Fruit fly (Drosophila melanogaster) whole organism, wandering third instar larva: ENCODE data around the gene CG10570.

Source experiments
- CG32264 ChIP-seq: fragments of 200-800 bp; sonication (Bioruptor generic); optimal IDR thresholded peaks from 2 replicates; lab custom pipeline; 2016; ENCODE audit warnings: missing biosample characterization, missing genetic modification characterization
- CG9705 ChIP-seq: fragments of 200-800 bp; sonication (Bioruptor generic); optimal IDR thresholded peaks from 2 replicates; lab custom pipeline; 2018; ENCODE audit warnings: missing biosample characterization, mild to moderate bottlenecking, missing genetic modification characterization
- CrebA ChIP-seq: fragments of 200-800 bp; sonication (Bioruptor generic); optimal IDR thresholded peaks from 2 replicates; lab custom pipeline; 2016; ENCODE audit warnings: missing biosample characterization, mild to moderate bottlenecking, missing genetic modification characterization, borderline replicate concordance
- Dfd ChIP-seq: fragments of >200 bp; optimal IDR thresholded peaks from 2 replicates; lab custom pipeline; 2017; ENCODE audit warnings: missing biosample characterization, missing genetic modification characterization
- Dif ChIP-seq: fragments of 200-275, 200-300 bp; sonication (Bioruptor generic); optimal IDR thresholded peaks from 2 replicates; lab custom pipeline; 2018; ENCODE audit warnings: missing biosample characterization, missing genetic modification characterization; ENCODE audit not compliant: partially characterized antibody
- GATAd ChIP-seq: sonication (Bioruptor generic); optimal IDR thresholded peaks from 2 replicates; lab custom pipeline; 2016; ENCODE audit warnings: missing biosample characterization, missing genetic modification characterization
- Hnf4 ChIP-seq: fragments of 200-800 bp; sonication (Bioruptor generic); optimal IDR thresholded peaks from 2 replicates; lab custom pipeline; 2016; ENCODE audit warnings: missing biosample characterization, mild to moderate bottlenecking, missing genetic modification characterization
- Hr78 ChIP-seq: fragments of >200 bp; optimal IDR thresholded peaks from 2 replicates; lab custom pipeline; 2017; ENCODE audit warnings: missing biosample characterization, missing genetic modification characterization
- Hr83 ChIP-seq: fragments of 200-300 bp; sonication (Bioruptor generic); optimal IDR thresholded peaks from 2 replicates; lab custom pipeline; 2016; ENCODE audit warnings: missing biosample characterization, mild to moderate bottlenecking, missing genetic modification characterization, moderate library complexity; ENCODE audit not compliant: poor library complexity, severe bottlenecking
- Jra ChIP-seq: sonication (Bioruptor generic); optimal IDR thresholded peaks from 2 replicates; lab custom pipeline; 2016; ENCODE audit warnings: missing biosample characterization, missing genetic modification characterization
- Mio ChIP-seq: sonication (Bioruptor generic); optimal IDR thresholded peaks from 2 replicates; lab custom pipeline; 2016; ENCODE audit warnings: missing biosample characterization, missing genetic modification characterization
- Myc ChIP-seq: fragments of >200 bp; optimal IDR thresholded peaks from 2 replicates; lab custom pipeline; 2017
- OdsH ChIP-seq: fragments of 200-800 bp; sonication (Bioruptor generic); optimal IDR thresholded peaks from 2 replicates; lab custom pipeline; 2016; ENCODE audit warnings: missing biosample characterization, mild to moderate bottlenecking, missing genetic modification characterization
- Vsx2 ChIP-seq: fragments of 200-300, 225-300 bp; sonication (Bioruptor generic); optimal IDR thresholded peaks from 2 replicates; lab custom pipeline; 2018; ENCODE audit warnings: missing biosample characterization, missing genetic modification characterization; ENCODE audit not compliant: partially characterized antibody
- br ChIP-seq: fragments of 200-800 bp; sonication (Bioruptor generic); optimal IDR thresholded peaks from 2 replicates; lab custom pipeline; 2016; ENCODE audit warnings: missing biosample characterization, missing genetic modification characterization
- brk ChIP-seq: fragments of 200-800 bp; sonication (Bioruptor generic); optimal IDR thresholded peaks from 2 replicates; lab custom pipeline; 2016; ENCODE audit warnings: missing biosample characterization, mild to moderate bottlenecking, missing genetic modification characterization
- dl ChIP-seq, 2 experiments: fragments of 175-275, 200-275 bp in 1 of 2; fragments of 200-275 bp in 1 of 2; sonication (Bioruptor generic); optimal IDR thresholded peaks; lab custom pipeline; 2018; ENCODE audit warnings: mild to moderate bottlenecking in 2 of 2, missing biosample characterization in 2 of 2, missing genetic modification characterization in 2 of 2, moderate library complexity in 2 of 2; ENCODE audit not compliant: partially characterized antibody in 2 of 2, insufficient read depth in 1 of 2
- dmrt93B ChIP-seq: fragments of 200-800 bp; sonication (Bioruptor generic); optimal IDR thresholded peaks from 2 replicates; lab custom pipeline; 2018; ENCODE audit warnings: missing biosample characterization, mild to moderate bottlenecking, missing genetic modification characterization
- dsf ChIP-seq: sonication (Bioruptor generic); optimal IDR thresholded peaks from 2 replicates; lab custom pipeline; 2016; ENCODE audit warnings: missing biosample characterization, missing genetic modification characterization, borderline replicate concordance
- ey ChIP-seq: fragments of 200-800 bp; sonication (Bioruptor generic); optimal IDR thresholded peaks from 2 replicates; lab custom pipeline; 2016; ENCODE audit warnings: missing biosample characterization, missing genetic modification characterization
- foxo ChIP-seq, 2 experiments: fragments of 200-800 bp; sonication (Bioruptor generic); optimal IDR thresholded peaks; 2 replicates in 1 of 2; 3 replicates in 1 of 2; lab custom pipeline; 2016 to 2017; ENCODE audit warnings: missing biosample characterization in 2 of 2, missing genetic modification characterization in 2 of 2
- fru ChIP-seq: fragments of 200-800 bp; sonication (Bioruptor generic); optimal IDR thresholded peaks from 3 replicates; lab custom pipeline; 2016; ENCODE audit warnings: missing biosample characterization, mild to moderate bottlenecking, missing genetic modification characterization
- jim ChIP-seq: fragments of 175-275, 200-325 bp; sonication (Bioruptor generic); optimal IDR thresholded peaks from 2 replicates; lab custom pipeline; 2016; ENCODE audit warnings: missing biosample characterization, mild to moderate bottlenecking, missing genetic modification characterization
- lola ChIP-seq: fragments of >200 bp; optimal IDR thresholded peaks from 2 replicates; lab custom pipeline; 2017; ENCODE audit warnings: missing biosample characterization, missing genetic modification characterization
- pan ChIP-seq: fragments of >200 bp; optimal IDR thresholded peaks from 2 replicates; lab custom pipeline; 2017
- psq ChIP-seq: fragments of 200-800 bp; sonication (Bioruptor generic); optimal IDR thresholded peaks from 3 replicates; lab custom pipeline; 2017; ENCODE audit warnings: missing biosample characterization, mild to moderate bottlenecking, missing genetic modification characterization, moderate library complexity
- rgr ChIP-seq: fragments of 200-800 bp; sonication (Bioruptor generic); optimal IDR thresholded peaks from 3 replicates; lab custom pipeline; 2016; ENCODE audit warnings: missing biosample characterization, mild to moderate bottlenecking, missing genetic modification characterization
- sage ChIP-seq: fragments of 200-800 bp; sonication (Bioruptor generic); optimal IDR thresholded peaks from 2 replicates; lab custom pipeline; 2016; ENCODE audit warnings: missing biosample characterization, mild to moderate bottlenecking, missing genetic modification characterization
- sv ChIP-seq: fragments of 200-800 bp; sonication (Bioruptor generic); optimal IDR thresholded peaks from 3 replicates; lab custom pipeline; 2016; ENCODE audit warnings: missing biosample characterization, missing genetic modification characterization
- tai ChIP-seq: sonication (Bioruptor generic); optimal IDR thresholded peaks from 2 replicates; lab custom pipeline; 2016; ENCODE audit warnings: missing biosample characterization, missing genetic modification characterization
- usp ChIP-seq: fragments of >200 bp; optimal IDR thresholded peaks from 2 replicates; lab custom pipeline; 2017; ENCODE audit warnings: missing biosample characterization, missing genetic modification characterization
- woc ChIP-seq: sonication (Bioruptor generic); optimal IDR thresholded peaks from 2 replicates; lab custom pipeline; 2016; ENCODE audit warnings: missing biosample characterization, mild to moderate bottlenecking, missing genetic modification characterization

Gene CG10570

dm6 chr2L:18822805-18823204 lies 11.8 kb upstream of the CG10570 start:
- TF ChIP-seq OdsH = no peak
- TF ChIP-seq Vsx2 (GFP tag; lab: Kevin White, UChicago) = no peak
- no peak for TF ChIP-seq CG9705 (GFP tag; lab: Kevin White, UChicago)
- no peak for TF ChIP-seq lola
- TF ChIP-seq, all 38 proteins: peak for 0

- TF ChIP-seq rgr (GFP tag; lab: Kevin White, UChicago) (no peak), CrebA (no peak), dsf (GFP tag; lab: Kevin White, UChicago) (no peak), Hr78 (GFP tag; lab: Kevin White, UChicago) (no peak), Jra (GFP tag; lab: Kevin White, UChicago) (no peak), ey (GFP tag; lab: Kevin White, UChicago) (no peak), Mio (GFP tag; lab: Kevin White, UChicago) (no peak), br (GFP tag; lab: Kevin White, UChicago) (no peak), sv (GFP tag; lab: Kevin White, UChicago) (no peak), woc (GFP tag; lab: Kevin White, UChicago) (no peak), usp (GFP tag; lab: Kevin White, UChicago) (no peak), tai (no peak), CG32264 (GFP tag; lab: Kevin White, UChicago) (no peak), Dif (GFP tag; lab: Kevin White, UChicago) (no peak), jim (GFP tag; lab: Kevin White, UChicago) (no peak), Hnf4 (GFP tag; lab: Kevin White, UChicago) (no peak)
These were observed 8.0 kb upstream of the CG10570 start, which contains the start of gene Ugt36F1 for dm6 chr2L:18819044-18819443. TSS of gene Ugt36F1 (plus strand) at chr2L:18819344.

dm6 chr2L:18818397-18818796 lies 7.3 kb upstream of the CG10570 start:
- TF ChIP-seq dl (GFP tag; optimal IDR thresholded peaks at IDR 0.05; lab: Kevin White, UChicago; ENCODE audit: insufficient read depth in 1 of 2, partially characterized antibody in 2 of 2) (no peak), CG32264 (GFP tag; lab: Kevin White, UChicago) (no peak), Myc (lab: Kevin White, UChicago) (peak; percentile 64), Hr78 (GFP tag; lab: Kevin White, UChicago) (no peak)
- TF ChIP-seq, all 38 proteins: peak for 1

dm6 chr2L:18815194-18815593 lies 4.1 kb upstream of the CG10570 start:
- TF ChIP-seq sage (GFP tag; lab: Kevin White, UChicago) = no peak
- no peak for TF ChIP-seq CG32264 (GFP tag; lab: Kevin White, UChicago)
- TF ChIP-seq Dfd = no peak
- TF ChIP-seq fru (GFP tag; lab: Kevin White, UChicago) = no peak
- no peak for TF ChIP-seq OdsH
- no peak for TF ChIP-seq Hr78 (GFP tag; lab: Kevin White, UChicago)

dm6 chr2L:18812755-18813154 lies 1.7 kb upstream of the CG10570 start:
- TF ChIP-seq dmrt93B (GFP tag; lab: Kevin White, UChicago) (no peak), br (GFP tag; lab: Kevin White, UChicago) (no peak), psq (GFP tag; lab: Kevin White, UChicago) (no peak), Mio (GFP tag; lab: Kevin White, UChicago) (no peak), woc (GFP tag; lab: Kevin White, UChicago) (no peak), GATAd (GFP tag; lab: Kevin White, UChicago) (no peak), pan (lab: Kevin White, UChicago) (no peak), OdsH (no peak), CG9705 (GFP tag; lab: Kevin White, UChicago) (no peak), Vsx2 (GFP tag; lab: Kevin White, UChicago) (no peak), brk (GFP tag; lab: Kevin White, UChicago) (no peak)

dm6 chr2L:18812348-18812747 lies 1.3 kb upstream of the CG10570 start, which contains the start of the genes CG17325 and CG42305:
TSS of gene CG17325 (plus strand) at chr2L:18812648.
TSS of gene CG42305 (plus strand) at chr2L:18812648.
- TF ChIP-seq Hr83 (GFP tag; lab: Kevin White, UChicago) = no peak
- TF ChIP-seq dsf (GFP tag; lab: Kevin White, UChicago) = no peak
- TF ChIP-seq Hr78 (GFP tag; lab: Kevin White, UChicago) = no peak
- no peak for TF ChIP-seq tai
- no peak for TF ChIP-seq Dfd
- TF ChIP-seq GATAd (GFP tag; lab: Kevin White, UChicago) = no peak
- no peak for TF ChIP-seq OdsH
- no peak for TF ChIP-seq foxo (GFP tag; optimal IDR thresholded peaks at IDR 0.05; lab: Kevin White, UChicago)
- no peak for TF ChIP-seq rgr (GFP tag; lab: Kevin White, UChicago)
- no peak for TF ChIP-seq sv (GFP tag; lab: Kevin White, UChicago)
- no peak for TF ChIP-seq psq (GFP tag; lab: Kevin White, UChicago)
- no peak for TF ChIP-seq br (GFP tag; lab: Kevin White, UChicago)
- TF ChIP-seq pan (lab: Kevin White, UChicago) = no peak
- no peak for TF ChIP-seq brk (GFP tag; lab: Kevin White, UChicago)
- TF ChIP-seq, all 38 proteins: peak for 0
